Fruit fly (Drosophila melanogaster) whole organism, embryonic: ENCODE results near the gene Traf4.
A peak's percentile ranks its signal among the peaks of the same experiment; 100 is the strongest.

ENCODE experiments used
- Ada2b ChIP-seq: fragments of 200-800 bp; sonication (Bioruptor generic); IDR thresholded peaks from 2 replicates; pipeline ENCODE4 v1.3.6; 2022; ENCODE audit warnings: missing biosample characterization, missing genetic modification characterization
- Atf-2 ChIP-seq: fragments of 200-800 bp; sonication (Bioruptor generic); optimal IDR thresholded peaks from 2 replicates; lab custom pipeline; 2016; ENCODE audit warnings: missing biosample characterization, missing genetic modification characterization
- Bteb2 ChIP-seq: fragments of 200-800 bp; sonication (Bioruptor generic); optimal IDR thresholded peaks from 2 replicates; lab custom pipeline; 2016; ENCODE audit warnings: missing biosample characterization, missing genetic modification characterization
- CG10147 ChIP-seq: fragments of 200-800 bp; sonication (Bioruptor generic); optimal IDR thresholded peaks from 2 replicates; lab custom pipeline; 2019; ENCODE audit warnings: missing biosample characterization, mild to moderate bottlenecking, missing genetic modification characterization, moderate library complexity
- CG10209 ChIP-seq: fragments of 200-800 bp; sonication (Bioruptor generic); optimal IDR thresholded peaks from 3 replicates; lab custom pipeline; 2017; ENCODE audit warnings: missing biosample characterization, mild to moderate bottlenecking, missing genetic modification characterization, missing genetic modification reagents
- CG10543 ChIP-seq: fragments of 200-800 bp; sonication (Bioruptor generic); optimal IDR thresholded peaks from 3 replicates; lab custom pipeline; 2017; ENCODE audit warnings: missing biosample characterization, mild to moderate bottlenecking, missing genetic modification characterization, moderate library complexity
- CG10979 ChIP-seq: fragments of 200-800 bp; sonication (Bioruptor generic); optimal IDR thresholded peaks from 2 replicates; lab custom pipeline; 2018; ENCODE audit warnings: missing biosample characterization, mild to moderate bottlenecking, missing genetic modification characterization, moderate library complexity
- CG14441 ChIP-seq: fragments of 200-800 bp; sonication (Bioruptor generic); IDR thresholded peaks from 2 replicates; pipeline ENCODE4 v1.3.6; 2022; ENCODE audit warnings: missing biosample characterization, missing genetic modification characterization
- CG1603 ChIP-seq: fragments of 200-800 bp; sonication (Bioruptor generic); optimal IDR thresholded peaks from 2 replicates; lab custom pipeline; 2019; ENCODE audit warnings: missing biosample characterization, mild to moderate bottlenecking, missing genetic modification characterization, moderate library complexity
- CG1647 ChIP-seq: fragments of 200-800 bp; sonication (Bioruptor generic); optimal IDR thresholded peaks from 3 replicates; lab custom pipeline; 2016; ENCODE audit warnings: missing biosample characterization, missing genetic modification characterization
- CG17912 ChIP-seq: fragments of 200-800 bp; sonication (Bioruptor generic); optimal IDR thresholded peaks from 2 replicates; lab custom pipeline; 2018; ENCODE audit warnings: missing biosample characterization, mild to moderate bottlenecking, missing genetic modification characterization
- CG1832 ChIP-seq: fragments of 200-800 bp; sonication (Bioruptor generic); optimal IDR thresholded peaks from 2 replicates; lab custom pipeline; 2017; ENCODE audit warnings: missing biosample characterization, mild to moderate bottlenecking, missing genetic modification characterization, inconsistent platforms
- CG2202 ChIP-seq: fragments of 200-800 bp; sonication (Bioruptor generic); optimal IDR thresholded peaks from 2 replicates; lab custom pipeline; 2018; ENCODE audit warnings: missing biosample characterization, mild to moderate bottlenecking, missing genetic modification characterization
- CG2889 ChIP-seq: fragments of 200-800 bp; sonication (Bioruptor generic); IDR thresholded peaks from 3 replicates; pipeline ENCODE4 v1.3.6; 2022; ENCODE audit warnings: missing biosample characterization, missing genetic modification characterization
- CG30431 ChIP-seq: fragments of 200-800 bp; sonication (Bioruptor generic); optimal IDR thresholded peaks from 2 replicates; lab custom pipeline; 2017; ENCODE audit warnings: missing biosample characterization, missing genetic modification characterization
- CG3065 ChIP-seq: fragments of 200-800 bp; sonication (Bioruptor generic); optimal IDR thresholded peaks from 2 replicates; lab custom pipeline; 2016; ENCODE audit warnings: missing biosample characterization, missing genetic modification characterization
- CG31388 ChIP-seq: fragments of 200-800 bp; sonication (Bioruptor generic); optimal IDR thresholded peaks from 2 replicates; lab custom pipeline; 2016; ENCODE audit warnings: missing biosample characterization, missing genetic modification characterization
- CG34422 ChIP-seq: fragments of 200-800 bp; sonication (Bioruptor generic); IDR thresholded peaks from 3 replicates; pipeline ENCODE4 v1.3.6; 2022; ENCODE audit warnings: missing biosample characterization, missing genetic modification characterization
- CG6683 ChIP-seq: fragments of 200-800 bp; sonication (Bioruptor generic); optimal IDR thresholded peaks from 2 replicates; lab custom pipeline; 2017; ENCODE audit warnings: missing biosample characterization, mild to moderate bottlenecking, missing genetic modification characterization, missing genetic modification reagents
- CG7372 ChIP-seq: fragments of 200-800 bp; sonication (Bioruptor generic); IDR thresholded peaks from 2 replicates; pipeline ENCODE4 v1.3.6; 2022; ENCODE audit warnings: missing biosample characterization, missing genetic modification characterization
- CG7745 ChIP-seq: fragments of 200-800 bp; sonication (Bioruptor generic); optimal IDR thresholded peaks from 2 replicates; lab custom pipeline; 2018; ENCODE audit warnings: missing biosample characterization, mild to moderate bottlenecking, missing genetic modification characterization, moderate library complexity
- CG9797 ChIP-seq: fragments of 200-800 bp; sonication (Bioruptor generic); optimal IDR thresholded peaks from 3 replicates; lab custom pipeline; 2018; ENCODE audit warnings: missing biosample characterization, mild to moderate bottlenecking, missing genetic modification characterization
- CHES-1-like ChIP-seq: fragments of 200-800 bp; sonication (Bioruptor generic); optimal IDR thresholded peaks from 2 replicates; lab custom pipeline; 2016; ENCODE audit warnings: missing biosample characterization, missing genetic modification characterization
- CrebB ChIP-seq: fragments of 200-800 bp; sonication (Bioruptor generic); optimal IDR thresholded peaks from 3 replicates; lab custom pipeline; 2018; ENCODE audit warnings: missing biosample characterization, mild to moderate bottlenecking, missing genetic modification characterization
- D19A ChIP-seq: fragments of 200-800 bp; optimal IDR thresholded peaks from 3 replicates; lab custom pipeline; 2019; ENCODE audit warnings: missing biosample characterization, mild to moderate bottlenecking, missing genetic modification characterization, moderate library complexity
- Dek ChIP-seq: fragments of 200-800 bp; sonication (Bioruptor generic); optimal IDR thresholded peaks from 3 replicates; lab custom pipeline; 2019; ENCODE audit warnings: missing biosample characterization, mild to moderate bottlenecking, missing genetic modification characterization, moderate library complexity
- Dfd ChIP-seq, 2 experiments: fragments of >200 bp; optimal IDR thresholded peaks; 2 replicates each; lab custom pipeline; 2017; ENCODE audit warnings: missing biosample characterization in 2 of 2, missing genetic modification characterization in 2 of 2
- HLH4C ChIP-seq: fragments of 200-800 bp; sonication (Bioruptor generic); IDR thresholded peaks from 3 replicates; pipeline ENCODE4 v1.3.6; 2022; ENCODE audit warnings: missing biosample characterization, missing genetic modification characterization; ENCODE audit not compliant: partially characterized antibody
- HLH54F ChIP-seq: fragments of 200-800 bp; sonication (Bioruptor generic); optimal IDR thresholded peaks from 3 replicates; lab custom pipeline; 2016; ENCODE audit warnings: missing biosample characterization, missing genetic modification characterization
- Hr3 ChIP-seq: fragments of 200-800 bp; sonication (Bioruptor generic); optimal IDR thresholded peaks from 3 replicates; lab custom pipeline; 2016; ENCODE audit warnings: missing biosample characterization, missing genetic modification characterization
- Hsf ChIP-seq: fragments of 200-800 bp; sonication (Bioruptor generic); optimal IDR thresholded peaks from 3 replicates; lab custom pipeline; 2016; ENCODE audit warnings: missing biosample characterization, missing genetic modification characterization
- Oaz ChIP-seq: fragments of 200-800 bp; sonication (Bioruptor generic); IDR thresholded peaks from 2 replicates; pipeline ENCODE4 v1.3.6; 2022; ENCODE audit warnings: missing biosample characterization, missing genetic modification characterization
- Six4 ChIP-seq: fragments of 200-800 bp; sonication (Bioruptor generic); optimal IDR thresholded peaks from 2 replicates; lab custom pipeline; 2016; ENCODE audit warnings: missing biosample characterization, missing genetic modification characterization
- Sox100B ChIP-seq: fragments of 200-800 bp; sonication (Bioruptor generic); optimal IDR thresholded peaks from 3 replicates; lab custom pipeline; 2018; ENCODE audit warnings: missing biosample characterization, mild to moderate bottlenecking, missing genetic modification characterization
- Tbp ChIP-seq: fragments of >200 bp; optimal IDR thresholded peaks from 2 replicates; lab custom pipeline; 2018; ENCODE audit warnings: missing biosample characterization, missing genetic modification characterization
- bcd ChIP-seq: fragments of 200-800 bp; sonication (Bioruptor generic); optimal IDR thresholded peaks from 2 replicates; lab custom pipeline; 2017; ENCODE audit warnings: missing biosample characterization, mild to moderate bottlenecking, missing genetic modification characterization
- chm ChIP-seq: fragments of 200-800 bp; sonication (Bioruptor generic); IDR thresholded peaks from 2 replicates; pipeline ENCODE4 v1.3.6; 2022; ENCODE audit warnings: missing biosample characterization, missing genetic modification characterization
- crc ChIP-seq: fragments of 200-800 bp; sonication (Bioruptor generic); optimal IDR thresholded peaks from 2 replicates; lab custom pipeline; 2016; ENCODE audit warnings: missing biosample characterization, missing genetic modification characterization
- dysf ChIP-seq: fragments of 200-800 bp; sonication (Bioruptor generic); IDR thresholded peaks from 3 replicates; pipeline ENCODE4 v1.3.6; 2022; ENCODE audit warnings: missing biosample characterization, missing genetic modification characterization
- eyg ChIP-seq: fragments of 200-800 bp; sonication (Bioruptor generic); optimal IDR thresholded peaks from 3 replicates; lab custom pipeline; 2016; ENCODE audit warnings: missing biosample characterization, missing genetic modification characterization
- fd3F ChIP-seq: fragments of 200-800 bp; sonication (Bioruptor generic); optimal IDR thresholded peaks from 2 replicates; lab custom pipeline; 2018; ENCODE audit warnings: missing biosample characterization, mild to moderate bottlenecking, missing genetic modification characterization, moderate library complexity
- kay ChIP-seq: fragments of 200-800 bp; sonication (Bioruptor generic); optimal IDR thresholded peaks from 2 replicates; lab custom pipeline; 2016; ENCODE audit warnings: missing biosample characterization, missing genetic modification characterization
- lmd ChIP-seq: fragments of 200-800 bp; sonication (Bioruptor generic); IDR thresholded peaks from 2 replicates; pipeline ENCODE4 v1.3.6; 2022; ENCODE audit warnings: missing biosample characterization, missing genetic modification characterization
- nau ChIP-seq: fragments of 200-800 bp; sonication (Bioruptor generic); optimal IDR thresholded peaks from 3 replicates; lab custom pipeline; 2017; ENCODE audit warnings: missing biosample characterization, mild to moderate bottlenecking, missing genetic modification characterization, missing genetic modification reagents
- org-1 ChIP-seq: fragments of 200-800 bp; sonication (Bioruptor generic); optimal IDR thresholded peaks from 2 replicates; lab custom pipeline; 2017; ENCODE audit warnings: missing biosample characterization, missing genetic modification characterization
- pzg ChIP-seq: fragments of 200-800 bp; sonication (Bioruptor generic); optimal IDR thresholded peaks from 3 replicates; lab custom pipeline; 2018; ENCODE audit warnings: missing biosample characterization, mild to moderate bottlenecking, missing genetic modification characterization, moderate library complexity
- salm ChIP-seq: fragments of 200-800 bp; sonication (Bioruptor generic); optimal IDR thresholded peaks from 2 replicates; lab custom pipeline; 2018; ENCODE audit warnings: missing biosample characterization, mild to moderate bottlenecking, missing genetic modification characterization
- sima ChIP-seq: fragments of 200-800 bp; sonication (Bioruptor generic); optimal IDR thresholded peaks from 2 replicates; lab custom pipeline; 2016; ENCODE audit warnings: missing biosample characterization, missing genetic modification characterization
- sisA ChIP-seq: fragments of 200-800 bp; sonication (Bioruptor generic); IDR thresholded peaks from 2 replicates; pipeline ENCODE4 v1.3.6; 2022; ENCODE audit warnings: missing biosample characterization, missing genetic modification characterization
- stwl ChIP-seq: fragments of 200-800 bp; sonication (Bioruptor generic); optimal IDR thresholded peaks from 3 replicates; lab custom pipeline; 2018; ENCODE audit warnings: missing biosample characterization, mild to moderate bottlenecking, missing genetic modification characterization, moderate library complexity
- yki ChIP-seq: fragments of >200 bp; optimal IDR thresholded peaks from 3 replicates; lab custom pipeline; 2018

Traf4 gene

DNA sequence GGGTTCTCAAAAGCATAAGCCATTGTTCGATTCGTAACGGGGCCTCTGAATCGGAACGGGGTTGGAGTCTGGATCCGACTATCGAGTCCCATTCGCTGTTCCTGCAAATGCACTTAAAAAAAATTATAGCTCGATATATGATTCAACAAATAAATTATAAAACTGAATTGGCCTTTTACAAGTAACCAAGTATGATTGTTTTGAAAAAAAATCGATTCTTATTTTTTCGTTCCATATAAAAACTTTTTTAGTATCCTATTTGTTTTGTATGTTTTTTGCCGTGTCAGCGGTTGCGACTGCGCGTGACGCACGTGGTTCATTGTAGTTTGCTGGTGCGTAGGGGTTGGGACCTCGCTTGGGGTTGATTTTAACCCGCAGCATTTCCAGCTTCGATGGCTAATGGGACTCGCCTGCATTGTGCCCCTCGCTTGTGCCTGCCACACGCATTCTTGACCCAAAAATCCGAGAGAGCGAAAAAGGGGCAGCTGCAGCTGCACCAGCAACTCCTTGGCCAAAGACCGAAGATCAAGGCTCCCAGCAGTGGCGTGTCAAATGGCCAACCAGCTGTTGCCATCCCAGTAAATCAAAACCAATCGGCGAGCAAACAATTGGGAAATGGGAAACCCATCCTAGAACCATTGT is 10.9 kb upstream of the Traf4 start (continued):
- TF ChIP-seq CG6683 (GFP tag; lab: Kevin White, UChicago) (no peak), CG1832 (GFP tag; lab: Kevin White, UChicago) (no peak), nau (GFP tag; lab: Kevin White, UChicago) (no peak), chm (GFP tag; lab: Robert Waterston, UW) (peak; percentile 23; the same call in 1 of the 2 replicates), CG10543 (GFP tag; lab: Kevin White, UChicago) (no peak), CG7745 (peak; percentile 70), CG10209 (GFP tag; lab: Kevin White, UChicago) (peak; percentile 73), kay (GFP tag; lab: Kevin White, UChicago) (peak; percentile 45), CHES-1-like (GFP tag; lab: Kevin White, UChicago) (peak; percentile 37), sima (GFP tag; lab: Kevin White, UChicago) (no peak), CG9797 (GFP tag; lab: Kevin White, UChicago) (peak; percentile 8), stwl (tag; lab: Kevin White, UChicago) (peak; percentile 57), Oaz (no peak), yki (no peak), Ada2b (GFP tag; lab: Robert Waterston, UW) (no peak), Sox100B (peak; percentile 28), Bteb2 (GFP tag; lab: Kevin White, UChicago) (no peak), pzg (GFP tag; lab: Kevin White, UChicago) (no peak), Tbp (no peak), CG10979 (tag; lab: Kevin White, UChicago) (peak; percentile 91), HLH4C (GFP tag; lab: Robert Waterston, UW) (no peak), CG2202 (peak; percentile 64), CG2889 (GFP tag; lab: Robert Waterston, UW) (no peak), CG30431 (GFP tag; lab: Kevin White, UChicago) (peak; percentile 25), lmd (GFP tag; lab: Robert Waterston, UW) (peak; percentile 52; the same call in 1 of the 2 replicates), CG1647 (GFP tag; lab: Kevin White, UChicago) (no peak), Six4 (GFP tag; lab: Kevin White, UChicago) (peak; percentile 46), crc (no peak), org-1 (peak; percentile 60), dysf (no peak), sisA (GFP tag; lab: Robert Waterston, UW) (peak; percentile 45; the same call in 1 of the 2 replicates), CG10147 (no peak), salm (tag; lab: Kevin White, UChicago) (no peak), Dek (tag; lab: Kevin White, UChicago) (no peak), bcd (peak; percentile 43), Atf-2 (GFP tag; lab: Kevin White, UChicago) (peak; percentile 42), CG34422 (GFP tag; lab: Robert Waterston, UW) (no peak; the same call in 2 of the 3 replicates), CG7372 (GFP tag; lab: Robert Waterston, UW) (peak; percentile 30; the same call in 1 of the 2 replicates), CG3065 (GFP tag; lab: Kevin White, UChicago) (peak; percentile 7), CrebB (tag; lab: Kevin White, UChicago) (no peak), CG14441 (GFP tag; lab: Robert Waterston, UW) (no peak), Dfd (GFP tag; optimal IDR thresholded peaks at IDR 0.05; lab: Kevin White, UChicago) (no peak), D19A (tag; lab: Kevin White, UChicago) (peak; percentile 77), CG17912 (no peak), HLH54F (GFP tag; lab: Kevin White, UChicago) (peak; percentile 35), eyg (no peak), CG31388 (GFP tag; lab: Kevin White, UChicago) (no peak), Hr3 (peak; percentile 37), CG1603 (tag; lab: Kevin White, UChicago) (peak; percentile 58), fd3F (GFP tag; lab: Kevin White, UChicago) (no peak), Hsf (GFP tag; lab: Kevin White, UChicago) (peak; percentile 66)
